Fruit fly (Drosophila melanogaster) whole organism: ENCODE results near the gene ACXD.

ENCODE experiments used
- CG8478 ChIP-seq: fragments of >200 bp; optimal IDR thresholded peaks from 2 replicates; lab custom pipeline; 2018; ENCODE audit warnings: inconsistent platforms
- psq ChIP-seq: fragments of >200 bp; optimal IDR thresholded peaks from 2 replicates; lab custom pipeline; 2017

DNA sequence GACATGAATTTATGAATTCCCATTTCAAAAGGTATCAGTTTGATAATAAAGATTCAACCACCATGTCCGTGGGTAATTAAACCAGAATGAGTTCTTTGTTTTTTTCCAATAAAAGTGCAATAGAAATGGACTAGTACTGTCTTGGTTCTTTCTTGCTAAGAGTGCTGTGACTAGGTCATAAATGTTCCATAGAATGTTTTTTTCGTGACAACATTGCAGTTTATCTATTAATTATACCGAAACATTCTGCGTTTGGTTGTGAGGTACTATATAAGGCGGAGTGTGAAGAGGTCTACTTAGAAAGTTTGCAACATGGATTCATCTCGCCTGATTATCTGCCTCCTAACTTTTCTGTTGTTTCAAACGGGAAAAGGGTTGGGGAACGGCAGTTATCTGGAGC lies 30.1 kb downstream of the ACXD start, which contains the start of gene obst-I:
- TF ChIP-seq CG8478 (lab: Kevin White, UChicago) (no peak), psq (no peak)
